Worm (Caenorhabditis elegans): ENCODE data around the gene ptp-3.
A peak's percentile ranks its signal among the peaks of the same experiment; 100 is the strongest.

Gene ptp-3

ce11 chrII:10995600-10995999, 20.3 kb downstream of the ptp-3 start:
- TF ChIP-seq sdz-38 (tag; optimal IDR thresholded peaks at IDR 0.05), result no peak

- TF ChIP-seq pbrm-1 (GFP tag; IDR thresholded peaks at IDR 0.05) (no peak), bed-1 (GFP tag; IDR thresholded peaks at IDR 0.05) (no peak), mcd-1 (GFP tag; IDR thresholded peaks at IDR 0.05) (0 out of 2 replicates have a peak, but pooled peaks have one; percentile 9)
Measured at ce11 chrII:10999109-10999508, 23.8 kb downstream of the ptp-3 start.

ce11 chrII:11004381-11004780, 29.0 kb downstream of the ptp-3 start:
- no peak for TF ChIP-seq B0019.2 (GFP tag; conservative IDR thresholded peaks at IDR 0.05)
- no peak for TF ChIP-seq lsl-1 (GFP tag; optimal IDR thresholded peaks at IDR 0.05)
- no peak for TF ChIP-seq F37B4.10 (GFP tag; IDR thresholded peaks at IDR 0.05)
- TF ChIP-seq somi-1 (GFP tag; optimal IDR thresholded peaks at IDR 0.05), result no peak
- no peak for TF ChIP-seq attf-3 (GFP tag; conservative IDR thresholded peaks at IDR 0.05)
- no peak for TF ChIP-seq F22D6.2 (tag; optimal IDR thresholded peaks at IDR 0.05)
- TF ChIP-seq D2030.7 (GFP tag; IDR thresholded peaks at IDR 0.05), result no peak
- no peak for TF ChIP-seq lir-1 (GFP tag; conservative IDR thresholded peaks at IDR 0.05)
- no peak for TF ChIP-seq nhr-80 (tag; optimal IDR thresholded peaks at IDR 0.05)
- TF ChIP-seq lin-40 (tag; optimal IDR thresholded peaks at IDR 0.05), result no peak
- TF ChIP-seq Y56A3A.18 (GFP tag; IDR thresholded peaks at IDR 0.05), result no peak
- TF ChIP-seq repo-1 (tag; optimal IDR thresholded peaks at IDR 0.05), result no peak
- no peak for TF ChIP-seq aptf-2 (GFP tag; conservative IDR thresholded peaks at IDR 0.05)
- TF ChIP-seq F57A8.1 (GFP tag; optimal IDR thresholded peaks at IDR 0.05), result no peak

ce11 chrII:11010914-11011313, 35.6 kb downstream of the ptp-3 start:
- no peak for TF ChIP-seq B0035.1 (tag; optimal IDR thresholded peaks at IDR 0.05)
- 0 out of 2 replicates have a peak, but pooled peaks have one; percentile 23 for TF ChIP-seq ztf-28 (GFP tag; IDR thresholded peaks at IDR 0.05)

ce11 chrII:11012532-11013179, 37.3 kb downstream of the ptp-3 start:
- TF ChIP-seq dpff-1 (tag; optimal IDR thresholded peaks at IDR 0.05) (no peak), lin-35 (GFP tag; optimal IDR thresholded peaks at IDR 0.05) (no peak), egrh-3 (GFP tag; IDR thresholded peaks at IDR 0.05) (peak; percentile 86), zfh-2 (GFP tag; conservative IDR thresholded peaks at IDR 0.05) (peak; percentile 95), hmg-20 (GFP tag; IDR thresholded peaks at IDR 0.05) (no peak), F52B5.7 (tag; optimal IDR thresholded peaks at IDR 0.05) (no peak), dpl-1 (GFP tag; optimal IDR thresholded peaks at IDR 0.05) (no peak), lin-26 (GFP tag; IDR thresholded peaks at IDR 0.05) (no peak), ztf-6 (GFP tag; IDR thresholded peaks at IDR 0.05) (no peak), ztf-18 (tag; optimal IDR thresholded peaks at IDR 0.05) (no peak)

- no peak for TF ChIP-seq Y67H2A.10 (GFP tag; conservative IDR thresholded peaks at IDR 0.05)
- no peak for TF ChIP-seq nhr-120 (GFP tag; IDR thresholded peaks at IDR 0.05)
- no peak for TF ChIP-seq atf-7 (tag; optimal IDR thresholded peaks at IDR 0.05)
- no peak for TF ChIP-seq mes-4 (tag; optimal IDR thresholded peaks at IDR 0.05)
- no peak for TF ChIP-seq ZK185.1 (tag; optimal IDR thresholded peaks at IDR 0.05; ENCODE audit: poor library complexity, severe bottlenecking)
- no peak for TF ChIP-seq Y79H2A.3 (GFP tag; conservative IDR thresholded peaks at IDR 0.05)
- TF ChIP-seq let-607 (tag; optimal IDR thresholded peaks at IDR 0.05), result no peak
- TF ChIP-seq ztf-3 (GFP tag; optimal IDR thresholded peaks at IDR 0.05), result no peak
- no peak for TF ChIP-seq pbrm-1 (GFP tag; IDR thresholded peaks at IDR 0.05)
- TF ChIP-seq egl-18 (GFP tag; IDR thresholded peaks at IDR 0.05), result no peak
- no peak for TF ChIP-seq madf-10 (tag; optimal IDR thresholded peaks at IDR 0.05)
- TF ChIP-seq dpff-1 (tag; optimal IDR thresholded peaks at IDR 0.05), result no peak
- TF ChIP-seq sea-2 (GFP tag; IDR thresholded peaks at IDR 0.05), result no peak
Measured at ce11 chrII:11013667-11014066, 38.3 kb downstream of the ptp-3 start, which contains the start of gene col-81. col-81 (minus strand) TSS chrII:11013767.
